Worm (Caenorhabditis elegans): ENCODE data around the gene rnf-5.

DNA sequence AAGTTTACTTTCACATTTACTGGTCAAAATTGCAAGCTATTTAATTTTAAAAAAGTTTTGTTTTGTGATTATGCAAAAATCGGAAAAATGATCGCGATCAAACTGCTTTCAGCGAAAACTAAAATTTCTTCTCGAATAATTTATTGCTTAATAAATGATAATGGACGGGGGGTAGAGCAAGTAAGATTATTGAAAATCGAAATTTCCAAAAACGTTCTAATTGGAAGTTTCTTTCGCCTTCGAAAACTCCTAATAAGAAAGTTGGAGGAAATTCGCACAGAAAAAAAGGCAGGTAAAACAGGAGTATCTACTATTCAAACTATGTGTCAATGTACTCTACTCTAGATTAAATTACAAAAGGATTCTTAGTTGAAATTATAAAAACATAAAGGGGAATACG, 5.6 kb upstream of the rnf-5 start:
- no peak for TF ChIP-seq ztf-11 (tag; optimal IDR thresholded peaks at IDR 0.05)
- TF ChIP-seq ZK546.5 (tag; optimal IDR thresholded peaks at IDR 0.05), result no peak
- TF ChIP-seq ceh-44 (GFP tag; IDR thresholded peaks at IDR 0.05), result no peak
- TF ChIP-seq nhr-102 (tag; optimal IDR thresholded peaks at IDR 0.05), result no peak
- no peak for TF ChIP-seq nhr-25 (tag; optimal IDR thresholded peaks at IDR 0.05; ENCODE audit: borderline replicate concordance, insufficient read depth)

Data from whole organism, L4 larva.